Worm (Caenorhabditis elegans) whole organism, midembryonic: ENCODE results near the gene F58F9.8.

Experiments
- T22C8.4 ChIP-seq: fragments of 200-800 bp; sonication (Bioruptor generic); IDR thresholded peaks from 2 replicates; pipeline ENCODE4 v1.3.6; 2022; ENCODE audit warnings: missing genetic modification characterization, missing compliant biosample characterization
- cog-1 ChIP-seq: sonication (generic microtip); optimal IDR thresholded peaks from 2 replicates; lab custom pipeline; 2016; ENCODE audit warnings: missing genetic modification characterization, missing compliant biosample characterization
- flt-1 ChIP-seq: fragments of 200-800 bp; sonication (Bioruptor generic); IDR thresholded peaks from 2 replicates; pipeline ENCODE4 v1.3.6; 2022; ENCODE audit warnings: missing genetic modification characterization, missing compliant biosample characterization
- klf-2 ChIP-seq: fragments of 200-800 bp; sonication (Bioruptor generic); conservative IDR thresholded peaks from 2 replicates; pipeline ENCODE4 v1.3.6; 2022; ENCODE audit warnings: missing genetic modification reagents, missing genetic modification characterization, missing compliant biosample characterization
- med-1 ChIP-seq: sonication (generic microtip); optimal IDR thresholded peaks from 2 replicates; lab custom pipeline; 2017; ENCODE audit warnings: missing genetic modification characterization, mild to moderate bottlenecking, missing compliant biosample characterization, antibody characterized with exemption, missing genetic modification reagents; ENCODE audit not compliant: insufficient read depth
- ref-1 ChIP-seq: fragments of 200-800 bp; sonication (Bioruptor generic); conservative IDR thresholded peaks from 2 replicates; pipeline ENCODE4 v1.3.6; 2022; ENCODE audit warnings: missing genetic modification reagents, missing genetic modification characterization, missing compliant biosample characterization
- tab-1 ChIP-seq: fragments of 200-800 bp; sonication (Bioruptor generic); IDR thresholded peaks from 2 replicates; pipeline ENCODE4 v1.3.6; 2022; ENCODE audit warnings: missing genetic modification characterization, missing compliant biosample characterization
- ztf-23 ChIP-seq: fragments of 200-800 bp; sonication (Bioruptor generic); IDR thresholded peaks from 2 replicates; pipeline ENCODE4 v1.3.6; 2022; ENCODE audit warnings: missing genetic modification reagents, missing genetic modification characterization, missing compliant biosample characterization
- ztf-29 ChIP-seq: fragments of 200-800 bp; sonication (Bioruptor generic); IDR thresholded peaks from 2 replicates; pipeline ENCODE4 v1.3.6; 2022; ENCODE audit warnings: missing genetic modification reagents, missing genetic modification characterization, missing compliant biosample characterization

F58F9.8 gene

DNA sequence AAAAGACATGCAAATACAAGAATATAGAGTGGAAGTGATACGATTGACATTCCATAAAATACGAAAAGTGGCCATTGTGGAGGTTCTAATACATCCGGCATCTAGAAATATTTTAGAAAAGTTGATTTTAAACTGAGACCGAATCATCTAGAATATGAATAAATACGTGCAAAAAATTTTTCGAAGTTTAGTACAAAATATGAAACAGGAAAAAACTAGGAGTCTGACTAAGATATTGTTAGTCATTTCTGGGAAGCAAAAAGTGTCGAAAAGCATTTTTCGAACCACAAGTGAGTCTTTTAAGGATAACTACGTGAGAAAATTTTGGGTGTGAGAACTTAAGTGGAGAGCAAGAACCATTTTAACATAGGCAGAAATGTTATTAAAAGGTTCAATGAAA is 44.2 kb downstream of the F58F9.8 start, which contains the start of gene srv-32:
Gene srv-32, minus strand, starts transcription at position 101 of the 400 bp plus-strand sequence.
- TF ChIP-seq cog-1 (no peak), flt-1 (no peak), tab-1 (GFP tag; lab: Robert Waterston, UW) (no peak), ztf-23 (no peak), ztf-29 (no peak), ref-1 (GFP tag; lab: Robert Waterston, UW) (no peak), klf-2 (GFP tag; lab: Robert Waterston, UW) (no peak), T22C8.4 (GFP tag; lab: Robert Waterston, UW) (no peak), med-1 (GFP tag; lab: Kevin White, UChicago) (no peak)

DNA sequence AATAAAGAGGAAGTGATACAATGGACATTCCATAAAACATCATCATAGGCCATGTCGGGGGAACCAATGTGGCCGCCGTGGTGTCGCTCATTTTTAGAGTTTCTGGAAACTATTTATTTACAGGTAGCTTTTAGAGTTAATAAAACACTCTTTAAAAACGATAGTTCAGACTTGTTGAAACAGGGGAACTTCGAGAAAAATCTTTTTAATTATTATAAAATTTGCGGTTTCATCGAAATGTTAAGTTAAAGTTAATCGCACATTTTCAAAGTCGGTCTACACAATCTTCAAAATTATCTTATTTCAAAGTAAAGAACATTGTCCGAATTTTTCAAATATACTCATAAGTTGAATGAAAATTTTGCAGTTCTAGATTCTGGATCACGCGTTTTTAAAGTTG is 46.3 kb downstream of the F58F9.8 start, which contains the start of gene ops-1:
Gene ops-1, minus strand, starts transcription at position 101 of the 400 bp plus-strand sequence.
- TF ChIP-seq med-1 (GFP tag; lab: Kevin White, UChicago) (no peak), flt-1 (no peak), ztf-23 (no peak), ztf-29 (no peak), T22C8.4 (GFP tag; lab: Robert Waterston, UW) (no peak)
